Fruit fly (Drosophila melanogaster) whole organism, embryonic: ENCODE measurements around the gene Kaz-m1.

ENCODE experiments used
- CG11085 ChIP-seq: fragments of 200-800 bp; sonication (Bioruptor generic); IDR thresholded peaks from 2 replicates; pipeline ENCODE4 v1.3.6; 2022; ENCODE audit warnings: missing biosample characterization, missing genetic modification characterization
- CG11723 ChIP-seq: fragments of 200-800 bp; sonication (Bioruptor generic); optimal IDR thresholded peaks from 2 replicates; lab custom pipeline; 2017; ENCODE audit warnings: missing biosample characterization, mild to moderate bottlenecking, missing genetic modification characterization
- CG14014 ChIP-seq: fragments of 200-800 bp; sonication (Bioruptor generic); IDR thresholded peaks from 2 replicates; pipeline ENCODE4 v1.3.6; 2022; ENCODE audit warnings: missing biosample characterization, missing genetic modification characterization
- CG14860 ChIP-seq: fragments of 200-800 bp; sonication (Bioruptor generic); IDR thresholded peaks from 3 replicates; pipeline ENCODE4 v1.3.6; 2022; ENCODE audit warnings: missing biosample characterization, missing genetic modification characterization; ENCODE audit not compliant: partially characterized antibody
- CG15073 ChIP-seq: fragments of 200-800 bp; sonication (Bioruptor generic); optimal IDR thresholded peaks from 2 replicates; lab custom pipeline; 2016; ENCODE audit warnings: missing biosample characterization, missing genetic modification characterization
- CG17385 ChIP-seq: fragments of 200-800 bp; sonication (Bioruptor generic); optimal IDR thresholded peaks from 3 replicates; lab custom pipeline; 2018; ENCODE audit warnings: missing biosample characterization, mild to moderate bottlenecking, missing genetic modification characterization
- CG17612 ChIP-seq: fragments of 200-800 bp; sonication (Bioruptor generic); IDR thresholded peaks from 2 replicates; pipeline ENCODE4 v1.3.6; 2022; ENCODE audit warnings: missing biosample characterization, missing genetic modification characterization
- CG17829 ChIP-seq: fragments of 200-800 bp; optimal IDR thresholded peaks from 2 replicates; lab custom pipeline; 2019; ENCODE audit warnings: missing biosample characterization, mild to moderate bottlenecking, missing genetic modification characterization, moderate library complexity
- CG1792 ChIP-seq: fragments of 200-800 bp; sonication (Bioruptor generic); optimal IDR thresholded peaks from 2 replicates; lab custom pipeline; 2016; ENCODE audit warnings: missing biosample characterization, missing genetic modification characterization
- CG2120 ChIP-seq: fragments of 200-800 bp; sonication (Bioruptor generic); optimal IDR thresholded peaks from 3 replicates; lab custom pipeline; 2016; ENCODE audit warnings: missing biosample characterization, missing genetic modification characterization
- CG32772 ChIP-seq: fragments of 200-800 bp; sonication (Bioruptor generic); IDR thresholded peaks from 2 replicates; pipeline ENCODE4 v1.3.6; 2022; ENCODE audit warnings: missing biosample characterization, missing genetic modification characterization
- CG34224 ChIP-seq: fragments of 200-800 bp; sonication (Bioruptor generic); IDR thresholded peaks from 3 replicates; pipeline ENCODE4 v1.3.6; 2022; ENCODE audit warnings: missing biosample characterization, missing genetic modification characterization; ENCODE audit not compliant: partially characterized antibody
- CG4282 ChIP-seq: fragments of 200-800 bp; sonication (Bioruptor generic); optimal IDR thresholded peaks from 2 replicates; lab custom pipeline; 2016; ENCODE audit warnings: missing biosample characterization, missing genetic modification characterization
- CG4424 ChIP-seq: fragments of 200-800 bp; sonication (Bioruptor generic); optimal IDR thresholded peaks from 3 replicates; lab custom pipeline; 2016; ENCODE audit warnings: missing biosample characterization, missing genetic modification characterization
- CG4617 ChIP-seq: fragments of 200-800 bp; sonication (Bioruptor generic); optimal IDR thresholded peaks from 3 replicates; lab custom pipeline; 2016; ENCODE audit warnings: missing biosample characterization, missing genetic modification characterization, borderline replicate concordance
- CG4820 ChIP-seq: fragments of 200-800 bp; sonication (Bioruptor generic); optimal IDR thresholded peaks from 3 replicates; lab custom pipeline; 2016; ENCODE audit warnings: missing biosample characterization, missing genetic modification characterization
- CG5245 ChIP-seq: fragments of 200-800 bp; sonication (Bioruptor generic); optimal IDR thresholded peaks from 3 replicates; lab custom pipeline; 2016; ENCODE audit warnings: missing biosample characterization, missing genetic modification characterization
- CG8388 ChIP-seq: fragments of 200-800 bp; sonication (Bioruptor generic); optimal IDR thresholded peaks from 2 replicates; lab custom pipeline; 2019; ENCODE audit warnings: missing biosample characterization, mild to moderate bottlenecking, missing genetic modification characterization, moderate library complexity
- CG9215 ChIP-seq: fragments of 200-800 bp; sonication (Bioruptor generic); IDR thresholded peaks from 2 replicates; pipeline ENCODE4 v1.3.6; 2022; ENCODE audit warnings: missing biosample characterization, missing genetic modification characterization
- CG9797 ChIP-seq: fragments of 200-800 bp; sonication (Bioruptor generic); optimal IDR thresholded peaks from 3 replicates; lab custom pipeline; 2018; ENCODE audit warnings: missing biosample characterization, mild to moderate bottlenecking, missing genetic modification characterization
- CkIIα-i1 ChIP-seq: fragments of 200-800 bp; sonication (Bioruptor generic); IDR thresholded peaks from 2 replicates; pipeline ENCODE4 v1.3.6; 2022; ENCODE audit warnings: missing biosample characterization, missing genetic modification characterization
- CrebB ChIP-seq: fragments of 200-800 bp; sonication (Bioruptor generic); optimal IDR thresholded peaks from 3 replicates; lab custom pipeline; 2018; ENCODE audit warnings: missing biosample characterization, mild to moderate bottlenecking, missing genetic modification characterization
- D ChIP-seq, 2 experiments: fragments of 200-800 bp in 1 of 2; fragments of >200 bp in 1 of 2; sonication (Bioruptor generic) in 1 of 2; optimal IDR thresholded peaks; 2 replicates in 1 of 2; 3 replicates in 1 of 2; lab custom pipeline; 2017; ENCODE audit warnings: mild to moderate bottlenecking in 1 of 2, missing biosample characterization in 1 of 2, missing genetic modification characterization in 1 of 2, missing genetic modification reagents in 1 of 2
- GATAe ChIP-seq: fragments of 200-800 bp; sonication (Bioruptor generic); conservative IDR thresholded peaks from 2 replicates; pipeline ENCODE4 v1.3.6; 2022; ENCODE audit warnings: missing biosample characterization, missing genetic modification characterization
- Lim3 ChIP-seq: fragments of 200-800 bp; sonication (Bioruptor generic); IDR thresholded peaks from 2 replicates; pipeline ENCODE4 v1.3.6; 2022; ENCODE audit warnings: missing biosample characterization, missing genetic modification characterization
- MTF-1 ChIP-seq: fragments of 200-800 bp; sonication (Bioruptor generic); optimal IDR thresholded peaks from 2 replicates; lab custom pipeline; 2018; ENCODE audit warnings: missing biosample characterization, mild to moderate bottlenecking, missing genetic modification characterization, borderline replicate concordance
- Myb ChIP-seq: fragments of 200-800 bp; sonication (Bioruptor generic); optimal IDR thresholded peaks from 2 replicates; lab custom pipeline; 2016; ENCODE audit warnings: missing biosample characterization, missing genetic modification characterization
- NfI ChIP-seq: fragments of 200-800 bp; sonication (Bioruptor generic); optimal IDR thresholded peaks from 3 replicates; lab custom pipeline; 2018; ENCODE audit warnings: missing biosample characterization, mild to moderate bottlenecking, missing genetic modification characterization, moderate library complexity
- Rfx ChIP-seq: fragments of 200-800 bp; sonication (Bioruptor generic); IDR thresholded peaks from 2 replicates; pipeline ENCODE4 v1.3.6; 2022; ENCODE audit warnings: missing biosample characterization, missing genetic modification characterization
- Rx ChIP-seq: fragments of 200-800 bp; sonication (Bioruptor generic); IDR thresholded peaks from 2 replicates; pipeline ENCODE4 v1.3.6; 2022; ENCODE audit warnings: missing biosample characterization, missing genetic modification characterization
- ab ChIP-seq: fragments of 200-800 bp; sonication (Bioruptor generic); optimal IDR thresholded peaks from 2 replicates; lab custom pipeline; 2016; ENCODE audit warnings: missing biosample characterization, missing genetic modification characterization
- ase ChIP-seq: fragments of 200-800 bp; sonication (Bioruptor generic); IDR thresholded peaks from 3 replicates; pipeline ENCODE4 v1.3.6; 2022; ENCODE audit warnings: missing biosample characterization, missing genetic modification characterization
- bigmax ChIP-seq: fragments of 200-800 bp; sonication (Bioruptor generic); optimal IDR thresholded peaks from 2 replicates; lab custom pipeline; 2018; ENCODE audit warnings: missing biosample characterization, mild to moderate bottlenecking, missing genetic modification characterization
- da ChIP-seq: fragments of 200-800 bp; sonication (Bioruptor generic); optimal IDR thresholded peaks from 2 replicates; lab custom pipeline; 2016; ENCODE audit warnings: missing biosample characterization, missing genetic modification characterization
- en ChIP-seq: fragments of 200-800 bp; sonication (Bioruptor generic); optimal IDR thresholded peaks from 2 replicates; lab custom pipeline; 2016; ENCODE audit warnings: missing biosample characterization, missing genetic modification characterization
- exex ChIP-seq: fragments of 200-800 bp; sonication (Bioruptor generic); optimal IDR thresholded peaks from 4 replicates; lab custom pipeline; 2018; ENCODE audit warnings: missing biosample characterization, mild to moderate bottlenecking, missing genetic modification characterization, moderate library complexity
- grn ChIP-seq: fragments of 200-800 bp; sonication (Bioruptor generic); optimal IDR thresholded peaks from 3 replicates; lab custom pipeline; 2017; ENCODE audit warnings: missing biosample characterization, missing genetic modification characterization
- ham ChIP-seq: fragments of 200-800 bp; sonication (Bioruptor generic); IDR thresholded peaks from 2 replicates; pipeline ENCODE4 v1.3.6; 2022; ENCODE audit warnings: missing biosample characterization, missing genetic modification characterization
- nau ChIP-seq: fragments of 200-800 bp; sonication (Bioruptor generic); optimal IDR thresholded peaks from 3 replicates; lab custom pipeline; 2017; ENCODE audit warnings: missing biosample characterization, mild to moderate bottlenecking, missing genetic modification characterization, missing genetic modification reagents
- nerfin-1 ChIP-seq: fragments of 200-800 bp; sonication (Bioruptor generic); optimal IDR thresholded peaks from 3 replicates; lab custom pipeline; 2019; ENCODE audit warnings: missing biosample characterization, mild to moderate bottlenecking, missing genetic modification characterization, moderate library complexity
- p53 ChIP-seq: fragments of 200-800 bp; sonication (Bioruptor generic); optimal IDR thresholded peaks from 2 replicates; lab custom pipeline; 2016; ENCODE audit warnings: missing biosample characterization, missing genetic modification characterization
- seq ChIP-seq: fragments of 200-800 bp; sonication (Bioruptor generic); IDR thresholded peaks from 2 replicates; pipeline ENCODE4 v1.3.6; 2022; ENCODE audit warnings: missing biosample characterization, missing genetic modification characterization
- sima ChIP-seq: fragments of 200-800 bp; sonication (Bioruptor generic); optimal IDR thresholded peaks from 2 replicates; lab custom pipeline; 2016; ENCODE audit warnings: missing biosample characterization, missing genetic modification characterization
- sob ChIP-seq: fragments of 200-800 bp; sonication (Bioruptor generic); IDR thresholded peaks from 2 replicates; pipeline ENCODE4 v1.3.6; 2022; ENCODE audit warnings: missing biosample characterization, missing genetic modification characterization
- sug ChIP-seq: fragments of 200-800 bp; optimal IDR thresholded peaks from 2 replicates; lab custom pipeline; 2019; ENCODE audit warnings: missing biosample characterization, mild to moderate bottlenecking, missing genetic modification characterization, moderate library complexity
- trh ChIP-seq: fragments of 200-800 bp; sonication (Bioruptor generic); optimal IDR thresholded peaks from 2 replicates; lab custom pipeline; 2016; ENCODE audit warnings: missing biosample characterization, missing genetic modification characterization
- ttk ChIP-seq: fragments of 200-800 bp; sonication (Bioruptor generic); IDR thresholded peaks from 2 replicates; pipeline ENCODE4 v2.1.2; 2022; ENCODE audit warnings: missing biosample characterization, missing genetic modification characterization
- twi ChIP-seq: fragments of 200-800 bp; optimal IDR thresholded peaks from 2 replicates; lab custom pipeline; 2019; ENCODE audit warnings: missing biosample characterization, mild to moderate bottlenecking, missing genetic modification characterization, moderate library complexity
- zfh1 ChIP-seq: fragments of 200-800 bp; sonication (Bioruptor generic); IDR thresholded peaks from 3 replicates; pipeline ENCODE4 v1.3.6; 2022; ENCODE audit warnings: missing biosample characterization, missing genetic modification characterization

Gene Kaz-m1

dm6 chr3R:26021195-26021914 lies 6.8 kb downstream of the Kaz-m1 start (continued):
- TF ChIP-seq CG9797 (GFP tag; lab: Kevin White, UChicago) (peak; percentile 31), NfI (GFP tag; lab: Kevin White, UChicago) (peak; percentile 91), twi (tag; lab: Kevin White, UChicago) (peak; percentile 91), CG5245 (peak; percentile 87), CG17612 (GFP tag; lab: Robert Waterston, UW) (peak; percentile 62), Rfx (peak; percentile 84), CG32772 (GFP tag; lab: Robert Waterston, UW) (peak; percentile 79), CG11085 (GFP tag; lab: Robert Waterston, UW) (peak; percentile 54), CG11723 (peak; percentile 95), CG1792 (GFP tag; lab: Kevin White, UChicago) (peak; percentile 75), CG15073 (GFP tag; lab: Kevin White, UChicago) (peak; percentile 64), CG8388 (GFP tag; lab: Kevin White, UChicago) (peak; percentile 94), exex (tag; lab: Kevin White, UChicago) (peak; percentile 66), p53 (GFP tag; lab: Kevin White, UChicago) (peak; percentile 52), grn (GFP tag; lab: Kevin White, UChicago) (no peak), nau (GFP tag; lab: Kevin White, UChicago) (peak; percentile 92), CG17829 (peak; percentile 96), ttk (GFP tag; lab: Robert Waterston, UW) (peak; percentile 69), nerfin-1 (peak; percentile 95), ham (GFP tag; lab: Robert Waterston, UW) (0 out of 2 replicates have a peak, but pooled peaks have one; percentile 43), ab (no peak), sob (GFP tag; lab: Robert Waterston, UW) (no peak; the same call in 1 of the 2 replicates), GATAe (peak; percentile 38; the same call in 1 of the 2 replicates), CG4282 (GFP tag; lab: Kevin White, UChicago) (peak; percentile 30), Myb (GFP tag; lab: Kevin White, UChicago) (peak; percentile 63), CrebB (tag; lab: Kevin White, UChicago) (peak; percentile 22), CG14014 (GFP tag; lab: Robert Waterston, UW) (peak; percentile 67), CkIIα-i1 (GFP tag; lab: Robert Waterston, UW) (peak; percentile 3; the same call in 1 of the 2 replicates), CG2120 (GFP tag; lab: Kevin White, UChicago) (peak; percentile 93), zfh1 (GFP tag; lab: Robert Waterston, UW) (peak; percentile 78), CG34224 (GFP tag; lab: Robert Waterston, UW) (no peak), trh (peak; percentile 91), en (GFP tag; lab: Kevin White, UChicago) (peak; percentile 67), CG4820 (GFP tag; lab: Kevin White, UChicago) (peak; percentile 95), ase (peak; percentile 64; the same call in 2 of the 3 replicates), CG4617 (GFP tag; lab: Kevin White, UChicago) (peak; percentile 88), MTF-1 (peak; percentile 10), Lim3 (GFP tag; lab: Robert Waterston, UW) (peak; percentile 56; the same call in 1 of the 2 replicates), D (optimal IDR thresholded peaks at IDR 0.05; lab: Kevin White, UChicago) (no peak), D (GFP tag; optimal IDR thresholded peaks at IDR 0.05; lab: Kevin White, UChicago) (peak; percentile 98), sima (GFP tag; lab: Kevin White, UChicago) (peak; percentile 59), da (GFP tag; lab: Kevin White, UChicago) (peak; percentile 87), seq (GFP tag; lab: Robert Waterston, UW) (peak; percentile 80), CG14860 (GFP tag; lab: Robert Waterston, UW) (peak; percentile 49; the same call in 2 of the 3 replicates), CG4424 (GFP tag; lab: Kevin White, UChicago) (peak; percentile 97), CG17385 (GFP tag; lab: Kevin White, UChicago) (peak; percentile 92), bigmax (GFP tag; lab: Kevin White, UChicago) (no peak), sug (tag; lab: Kevin White, UChicago) (peak; percentile 99), Rx (GFP tag; lab: Robert Waterston, UW) (peak; percentile 37; the same call in 1 of the 2 replicates), CG9215 (peak; percentile 89)
